Fruit fly (Drosophila melanogaster) whole organism, pupa: ENCODE results near the gene gcm2.

Experiments
- CG10348 ChIP-seq: fragments of 200-800 bp; sonication (Bioruptor generic); IDR thresholded peaks from 2 replicates; pipeline ENCODE4 v1.3.6; 2022; ENCODE audit warnings: missing biosample characterization, missing genetic modification characterization
- CG12605 ChIP-seq: fragments of 200-800 bp; sonication (Bioruptor generic); IDR thresholded peaks from 2 replicates; pipeline ENCODE4 v1.3.6; 2022; ENCODE audit warnings: missing biosample characterization, missing genetic modification characterization
- CG13204 ChIP-seq: fragments of 200-800 bp; sonication (Bioruptor generic); optimal IDR thresholded peaks from 2 replicates; lab custom pipeline; 2018; ENCODE audit warnings: missing biosample characterization, mild to moderate bottlenecking, missing genetic modification characterization, moderate library complexity
- CG14655 ChIP-seq: fragments of 200-800 bp; sonication (Bioruptor generic); optimal IDR thresholded peaks from 3 replicates; lab custom pipeline; 2017; ENCODE audit warnings: mild to moderate bottlenecking, missing biosample characterization, missing genetic modification reagents, missing genetic modification characterization
- CG15710 ChIP-seq: fragments of 200-800 bp; sonication (Bioruptor generic); optimal IDR thresholded peaks from 2 replicates; lab custom pipeline; 2018; ENCODE audit warnings: missing biosample characterization, mild to moderate bottlenecking, missing genetic modification characterization, moderate library complexity
- CG17806 ChIP-seq: fragments of 200-800 bp; sonication (Bioruptor generic); optimal IDR thresholded peaks from 2 replicates; lab custom pipeline; 2018; ENCODE audit warnings: missing biosample characterization, mild to moderate bottlenecking, missing genetic modification characterization, moderate library complexity
- CG32121 ChIP-seq: fragments of 200-800 bp; sonication (Bioruptor generic); IDR thresholded peaks from 2 replicates; pipeline ENCODE4 v1.3.6; 2022; ENCODE audit warnings: missing biosample characterization, missing genetic modification characterization
- CG34367 ChIP-seq: fragments of 200-800 bp; sonication (Bioruptor generic); optimal IDR thresholded peaks from 2 replicates; lab custom pipeline; 2018; ENCODE audit warnings: missing biosample characterization, mild to moderate bottlenecking, missing genetic modification characterization
- CG4496 ChIP-seq: fragments of 200-800 bp; sonication (Bioruptor generic); IDR thresholded peaks from 3 replicates; pipeline ENCODE4 v1.3.6; 2022; ENCODE audit warnings: missing biosample characterization, missing genetic modification characterization
- CG8159 ChIP-seq: fragments of 200-800 bp; sonication (Bioruptor generic); optimal IDR thresholded peaks from 3 replicates; lab custom pipeline; 2018; ENCODE audit warnings: missing biosample characterization, mild to moderate bottlenecking, missing genetic modification characterization, moderate library complexity
- CG8301 ChIP-seq: fragments of 200-800 bp; sonication (Bioruptor generic); optimal IDR thresholded peaks from 2 replicates; lab custom pipeline; 2018; ENCODE audit warnings: missing biosample characterization, mild to moderate bottlenecking, missing genetic modification characterization
- CG9948 ChIP-seq: fragments of 200-800 bp; sonication (Bioruptor generic); optimal IDR thresholded peaks from 2 replicates; lab custom pipeline; 2018; ENCODE audit warnings: missing biosample characterization, mild to moderate bottlenecking, missing genetic modification characterization, moderate library complexity
- D1 ChIP-seq: fragments of 200-800 bp; sonication (Bioruptor generic); optimal IDR thresholded peaks from 2 replicates; lab custom pipeline; 2018; ENCODE audit warnings: missing biosample characterization, mild to moderate bottlenecking, missing genetic modification characterization, moderate library complexity
- EcR ChIP-seq: fragments of 200-800 bp; sonication (Bioruptor generic); optimal IDR thresholded peaks from 3 replicates; lab custom pipeline; 2019; ENCODE audit warnings: missing biosample characterization, missing genetic modification characterization, mild to moderate bottlenecking, moderate library complexity, missing genetic modification reagents
- Ets98B ChIP-seq: fragments of 200-800 bp; sonication (Bioruptor generic); IDR thresholded peaks from 2 replicates; pipeline ENCODE4 v1.3.6; 2022; ENCODE audit warnings: missing biosample characterization, missing genetic modification characterization
- Pif1A ChIP-seq: fragments of 200-800 bp; sonication (Bioruptor generic); optimal IDR thresholded peaks from 3 replicates; lab custom pipeline; 2016; ENCODE audit warnings: missing biosample characterization, missing genetic modification characterization
- Pif1B ChIP-seq: fragments of 200-800 bp; sonication (Bioruptor generic); optimal IDR thresholded peaks from 3 replicates; lab custom pipeline; 2016; ENCODE audit warnings: missing biosample characterization, missing genetic modification characterization
- Snoo ChIP-seq: fragments of 200-800 bp; sonication (Bioruptor generic); optimal IDR thresholded peaks from 3 replicates; lab custom pipeline; 2017; ENCODE audit warnings: missing biosample characterization, mild to moderate bottlenecking, missing genetic modification characterization, inconsistent platforms
- fd96Ca ChIP-seq: fragments of 200-800 bp; sonication (Bioruptor generic); IDR thresholded peaks from 3 replicates; pipeline ENCODE4 v1.3.6; 2022; ENCODE audit warnings: missing biosample characterization, missing genetic modification characterization
- gl ChIP-seq: fragments of 200-800 bp; sonication (Bioruptor generic); optimal IDR thresholded peaks from 2 replicates; lab custom pipeline; 2018; ENCODE audit warnings: missing biosample characterization, mild to moderate bottlenecking, missing genetic modification characterization
- rn ChIP-seq: fragments of 200-800 bp; sonication (Bioruptor generic); IDR thresholded peaks from 2 replicates; pipeline ENCODE4 v1.3.6; 2022; ENCODE audit warnings: missing biosample characterization, missing genetic modification characterization

The gcm2 gene

dm6 chr2L:9567398-9567856 lies 40.9 kb upstream of the gcm2 start:
- peak; percentile 97 for TF ChIP-seq CG4496 (GFP tag; lab: Robert Waterston, UW)
- TF ChIP-seq Pif1B (GFP tag; lab: Kevin White, UChicago) = peak; percentile 82
- peak; percentile 19 for TF ChIP-seq CG9948 (tag; lab: Kevin White, UChicago)
- TF ChIP-seq CG15710 = peak; percentile 35
- TF ChIP-seq rn = no peak; the same call in 1 of the 2 replicates
- peak; percentile 71 for TF ChIP-seq CG14655 (GFP tag; lab: Kevin White, UChicago)
- TF ChIP-seq EcR (GFP tag; lab: Kevin White, UChicago) = no peak
- peak; percentile 89 for TF ChIP-seq Pif1A (GFP tag; lab: Kevin White, UChicago)
- peak; percentile 57 for TF ChIP-seq CG8301 (tag; lab: Kevin White, UChicago)
- peak; percentile 57 for TF ChIP-seq CG13204 (GFP tag; lab: Kevin White, UChicago)
- peak; percentile 63 for TF ChIP-seq CG34367 (tag; lab: Kevin White, UChicago)
- TF ChIP-seq Snoo = peak; percentile 90
- TF ChIP-seq fd96Ca (GFP tag; lab: Robert Waterston, UW) = peak; percentile 88
- TF ChIP-seq gl = peak; percentile 58
- TF ChIP-seq CG10348 (GFP tag; lab: Robert Waterston, UW) = no peak
- TF ChIP-seq D1 = peak; percentile 36
- TF ChIP-seq CG32121 (GFP tag; lab: Robert Waterston, UW) = peak; percentile 82
- TF ChIP-seq CG17806 (tag; lab: Kevin White, UChicago) = peak; percentile 30
- TF ChIP-seq Ets98B (GFP tag; lab: Robert Waterston, UW) = peak; percentile 92
- peak; percentile 88 for TF ChIP-seq CG12605
- peak; percentile 36 for TF ChIP-seq CG8159

dm6 chr2L:9568360-9569088 lies 39.8 kb upstream of the gcm2 start, which contains the start of gene brwl:
Gene brwl (plus strand): TSS chr2L:9568890.
- peak; percentile 98 for TF ChIP-seq Pif1A (GFP tag; lab: Kevin White, UChicago)
- peak; percentile 94 for TF ChIP-seq CG10348 (GFP tag; lab: Robert Waterston, UW)
- peak; percentile 96 for TF ChIP-seq CG12605
- peak; percentile 99 for TF ChIP-seq CG8159
- peak; percentile 94 for TF ChIP-seq gl
- peak; percentile 98 for TF ChIP-seq D1
- peak; percentile 99 for TF ChIP-seq CG8301 (tag; lab: Kevin White, UChicago)
- peak; percentile 98 for TF ChIP-seq CG34367 (tag; lab: Kevin White, UChicago)
- peak; percentile 99 for TF ChIP-seq CG17806 (tag; lab: Kevin White, UChicago)
- peak; percentile 97 for TF ChIP-seq Pif1B (GFP tag; lab: Kevin White, UChicago)
- peak; percentile 98 for TF ChIP-seq CG4496 (GFP tag; lab: Robert Waterston, UW)
- TF ChIP-seq fd96Ca (GFP tag; lab: Robert Waterston, UW) = peak; percentile 95
- TF ChIP-seq CG14655 (GFP tag; lab: Kevin White, UChicago) = peak; percentile 99
- TF ChIP-seq CG9948 (tag; lab: Kevin White, UChicago) = peak; percentile 99
- peak; percentile 94 for TF ChIP-seq CG13204 (GFP tag; lab: Kevin White, UChicago)
- peak; percentile 99 for TF ChIP-seq CG32121 (GFP tag; lab: Robert Waterston, UW)
- TF ChIP-seq Snoo = peak; percentile 98
- TF ChIP-seq rn = peak; percentile 97
- TF ChIP-seq EcR (GFP tag; lab: Kevin White, UChicago) = peak; percentile 50
- peak; percentile 99 for TF ChIP-seq CG15710
- TF ChIP-seq Ets98B (GFP tag; lab: Robert Waterston, UW) = peak; percentile 97

dm6 chr2L:9569131-9569530 lies 39.2 kb upstream of the gcm2 start:
- TF ChIP-seq EcR (GFP tag; lab: Kevin White, UChicago) = no peak
- no peak for TF ChIP-seq CG12605
- no peak for TF ChIP-seq Pif1B (GFP tag; lab: Kevin White, UChicago)
- TF ChIP-seq fd96Ca (GFP tag; lab: Robert Waterston, UW) = no peak
- no peak for TF ChIP-seq CG34367 (tag; lab: Kevin White, UChicago)
- no peak for TF ChIP-seq Pif1A (GFP tag; lab: Kevin White, UChicago)
- TF ChIP-seq CG9948 (tag; lab: Kevin White, UChicago) = no peak

- peak; percentile 85 for TF ChIP-seq Ets98B (GFP tag; lab: Robert Waterston, UW)
- TF ChIP-seq CG8159 = peak; percentile 97
- TF ChIP-seq Pif1B (GFP tag; lab: Kevin White, UChicago) = peak; percentile 97
- TF ChIP-seq fd96Ca (GFP tag; lab: Robert Waterston, UW) = peak; percentile 65; the same call in 2 of the 3 replicates
- peak; percentile 94 for TF ChIP-seq CG34367 (tag; lab: Kevin White, UChicago)
- peak; percentile 95 for TF ChIP-seq Pif1A (GFP tag; lab: Kevin White, UChicago)
- TF ChIP-seq CG10348 (GFP tag; lab: Robert Waterston, UW) = peak; percentile 64
- TF ChIP-seq Snoo = peak; percentile 97
- TF ChIP-seq gl = peak; percentile 85
- peak; percentile 98 for TF ChIP-seq D1
- peak; percentile 28 for TF ChIP-seq EcR (GFP tag; lab: Kevin White, UChicago)
- peak; percentile 91 for TF ChIP-seq CG13204 (GFP tag; lab: Kevin White, UChicago)
- peak; percentile 90 for TF ChIP-seq CG32121 (GFP tag; lab: Robert Waterston, UW)
- peak; percentile 97 for TF ChIP-seq CG8301 (tag; lab: Kevin White, UChicago)
- peak; percentile 95 for TF ChIP-seq CG15710
- TF ChIP-seq CG4496 (GFP tag; lab: Robert Waterston, UW) = peak; percentile 88
- peak; percentile 95 for TF ChIP-seq CG17806 (tag; lab: Kevin White, UChicago)
- TF ChIP-seq CG14655 (GFP tag; lab: Kevin White, UChicago) = peak; percentile 99
- peak; percentile 55 for TF ChIP-seq rn
- peak; percentile 98 for TF ChIP-seq CG9948 (tag; lab: Kevin White, UChicago)
- peak; percentile 72 for TF ChIP-seq CG12605
Measured at dm6 chr2L:9569588-9570434, 38.6 kb upstream of the gcm2 start.
